Worm (Caenorhabditis elegans) whole organism, L2 larva: ENCODE results near the gene Y60C6A.3.
A peak's percentile ranks its signal among the peaks of the same experiment; 100 is the strongest.

Experiments used
- C34F6.9 ChIP-seq: fragments of 150-350 bp; optimal IDR thresholded peaks from 2 replicates; lab custom pipeline; 2014; ENCODE audit warnings: missing biosample characterization, missing genetic modification characterization
- F13H6.1 ChIP-seq: sonication (generic microtip); optimal IDR thresholded peaks from 2 replicates; lab custom pipeline; 2016; ENCODE audit warnings: missing genetic modification characterization, missing compliant biosample characterization
- R02D3.7 ChIP-seq: fragments of 150-350 bp; optimal IDR thresholded peaks from 2 replicates; lab custom pipeline; 2014; ENCODE audit warnings: missing biosample characterization, missing genetic modification characterization
- Y55F3AM.14 ChIP-seq: fragments of 200-800 bp; sonication (Bioruptor generic); optimal IDR thresholded peaks from 2 replicates; lab custom pipeline; 2018; ENCODE audit warnings: mild to moderate bottlenecking, missing genetic modification characterization, missing compliant biosample characterization
- ZK546.5 ChIP-seq: sonication (generic microtip); optimal IDR thresholded peaks from 2 replicates; lab custom pipeline; 2017; ENCODE audit warnings: missing biosample characterization, missing genetic modification characterization
- alr-1 ChIP-seq: fragments of 150-350 bp; optimal IDR thresholded peaks from 2 replicates; lab custom pipeline; 2014; ENCODE audit warnings: missing biosample characterization, missing genetic modification characterization
- aly-2 ChIP-seq: fragments of 150-350 bp; optimal IDR thresholded peaks from 2 replicates; lab custom pipeline; 2014; ENCODE audit warnings: missing biosample characterization, missing genetic modification characterization
- ama-1 ChIP-seq: fragments of 150-350 bp; optimal IDR thresholded peaks from 2 replicates; lab custom pipeline; 2018; ENCODE audit warnings: inconsistent platforms
- blmp-1 ChIP-seq: sonication (generic microtip); optimal IDR thresholded peaks from 2 replicates; lab custom pipeline; 2017; ENCODE audit warnings: missing genetic modification characterization, mild to moderate bottlenecking, missing compliant biosample characterization, antibody characterized with exemption, moderate library complexity; ENCODE audit not compliant: insufficient read depth
- ceh-16 ChIP-seq: fragments of 150-350 bp; optimal IDR thresholded peaks from 2 replicates; lab custom pipeline; 2014; ENCODE audit warnings: missing biosample characterization, missing genetic modification characterization
- crh-2 ChIP-seq: sonication (generic microtip); optimal IDR thresholded peaks from 2 replicates; lab custom pipeline; 2017; ENCODE audit warnings: missing biosample characterization, missing genetic modification characterization
- dmd-4 ChIP-seq: sonication (generic microtip); optimal IDR thresholded peaks from 2 replicates; lab custom pipeline; 2017; ENCODE audit warnings: missing biosample characterization, missing genetic modification characterization
- egl-27 ChIP-seq: sonication (generic microtip); optimal IDR thresholded peaks from 3 replicates; lab custom pipeline; 2017; ENCODE audit warnings: missing biosample characterization, missing genetic modification reagents, missing genetic modification characterization
- elt-3 ChIP-seq: sonication (generic microtip); optimal IDR thresholded peaks from 2 replicates; lab custom pipeline; 2017; ENCODE audit warnings: missing biosample characterization, missing genetic modification characterization
- fos-1 ChIP-seq: fragments of 150-350 bp; optimal IDR thresholded peaks from 2 replicates; lab custom pipeline; 2014; ENCODE audit warnings: missing biosample characterization, missing genetic modification characterization
- lin-11 ChIP-seq: fragments of 150-350 bp; sonication (generic microtip); optimal IDR thresholded peaks from 2 replicates; lab custom pipeline; 2014; ENCODE audit warnings: missing biosample characterization, missing genetic modification characterization, inconsistent platforms, mixed read lengths
- lin-13 ChIP-seq: fragments of 150-350 bp; optimal IDR thresholded peaks from 2 replicates; lab custom pipeline; 2014; ENCODE audit warnings: missing biosample characterization, missing genetic modification reagents, missing genetic modification characterization
- lsy-2 ChIP-seq, 2 experiments: fragments of 150-350 bp in 1 of 2; sonication (generic microtip) in 1 of 2; optimal IDR thresholded peaks; 2 replicates each; lab custom pipeline; 2014 to 2017; ENCODE audit warnings: missing biosample characterization in 2 of 2, missing genetic modification characterization in 2 of 2
- mab-5 ChIP-seq: fragments of 150-350 bp; optimal IDR thresholded peaks from 2 replicates; lab custom pipeline; 2014; ENCODE audit warnings: missing biosample characterization, missing genetic modification characterization
- mbf-1 ChIP-seq: sonication (generic microtip); optimal IDR thresholded peaks from 2 replicates; lab custom pipeline; 2017; ENCODE audit warnings: missing biosample characterization, missing genetic modification characterization
- mdl-1 ChIP-seq, 2 experiments: fragments of 150-350 bp in 1 of 2; sonication (generic microtip) in 1 of 2; optimal IDR thresholded peaks; 2 replicates each; lab custom pipeline; 2017; ENCODE audit warnings: missing biosample characterization in 2 of 2, missing genetic modification characterization in 2 of 2
- nhr-10 ChIP-seq: sonication (generic microtip); optimal IDR thresholded peaks from 2 replicates; lab custom pipeline; 2017; ENCODE audit warnings: missing biosample characterization, missing genetic modification characterization
- nhr-11 ChIP-seq: fragments of 150-350 bp; optimal IDR thresholded peaks from 2 replicates; lab custom pipeline; 2014; ENCODE audit warnings: missing biosample characterization, missing genetic modification characterization
- nhr-12 ChIP-seq: fragments of 150-350 bp; optimal IDR thresholded peaks from 2 replicates; lab custom pipeline; 2014; ENCODE audit warnings: missing biosample characterization, missing genetic modification characterization
- nhr-129 ChIP-seq: fragments of 150-350 bp; optimal IDR thresholded peaks from 2 replicates; lab custom pipeline; 2014; ENCODE audit warnings: missing biosample characterization, missing genetic modification characterization
- nhr-21 ChIP-seq: fragments of 150-350 bp; optimal IDR thresholded peaks from 2 replicates; lab custom pipeline; 2014; ENCODE audit warnings: missing biosample characterization, missing genetic modification characterization
- nhr-23 ChIP-seq: fragments of 150-350 bp; optimal IDR thresholded peaks from 2 replicates; lab custom pipeline; 2014; ENCODE audit warnings: missing biosample characterization, missing genetic modification reagents, missing genetic modification characterization
- nhr-25 ChIP-seq: fragments of 150-350 bp; sonication (generic microtip); optimal IDR thresholded peaks from 3 replicates; lab custom pipeline; 2014; ENCODE audit warnings: missing biosample characterization, missing genetic modification characterization
- nhr-77 ChIP-seq: fragments of 150-350 bp; optimal IDR thresholded peaks from 2 replicates; lab custom pipeline; 2014; ENCODE audit warnings: missing biosample characterization, missing genetic modification characterization
- peb-1 ChIP-seq: fragments of 150-350 bp; optimal IDR thresholded peaks from 2 replicates; lab custom pipeline; 2014; ENCODE audit warnings: missing biosample characterization, missing genetic modification characterization
- sem-4 ChIP-seq: fragments of 150-350 bp; optimal IDR thresholded peaks from 2 replicates; lab custom pipeline; 2014; ENCODE audit warnings: missing biosample characterization, missing genetic modification reagents, missing genetic modification characterization
- skn-1 ChIP-seq: sonication (generic microtip); optimal IDR thresholded peaks from 2 replicates; lab custom pipeline; 2017; ENCODE audit warnings: missing biosample characterization, missing genetic modification characterization
- sma-9 ChIP-seq, 2 experiments: fragments of 150-350 bp in 1 of 2; sonication (generic microtip) in 1 of 2; optimal IDR thresholded peaks; 2 replicates each; lab custom pipeline; 2014 to 2016; ENCODE audit warnings: missing genetic modification characterization in 2 of 2, mild to moderate bottlenecking in 1 of 2, missing biosample characterization in 1 of 2, missing compliant biosample characterization in 1 of 2, missing genetic modification reagents in 1 of 2, moderate library complexity in 1 of 2
- snpc-4 ChIP-seq: fragments of 150-350 bp; optimal IDR thresholded peaks from 2 replicates; lab custom pipeline; 2014; ENCODE audit warnings: missing biosample characterization, missing genetic modification characterization
- unc-55 ChIP-seq: fragments of 150-350 bp; sonication (generic microtip); optimal IDR thresholded peaks from 3 replicates; lab custom pipeline; 2014; ENCODE audit warnings: missing biosample characterization, missing genetic modification reagents, missing genetic modification characterization
- unc-62 ChIP-seq: fragments of 150-350 bp; optimal IDR thresholded peaks from 2 replicates; lab custom pipeline; 2014; ENCODE audit warnings: missing biosample characterization, missing genetic modification reagents, missing genetic modification characterization
- zag-1 ChIP-seq: fragments of 150-350 bp; optimal IDR thresholded peaks from 2 replicates; lab custom pipeline; 2014; ENCODE audit warnings: missing biosample characterization, missing genetic modification characterization
- ztf-1 ChIP-seq: fragments of 200-800 bp; sonication (Bioruptor generic); conservative IDR thresholded peaks from 2 replicates; pipeline ENCODE4 v1.3.6; 2022; ENCODE audit warnings: missing genetic modification characterization, missing compliant biosample characterization
- ztf-4 ChIP-seq: fragments of 150-350 bp; optimal IDR thresholded peaks from 2 replicates; lab custom pipeline; 2014; ENCODE audit warnings: missing biosample characterization, missing genetic modification characterization

Gene Y60C6A.3

DNA sequence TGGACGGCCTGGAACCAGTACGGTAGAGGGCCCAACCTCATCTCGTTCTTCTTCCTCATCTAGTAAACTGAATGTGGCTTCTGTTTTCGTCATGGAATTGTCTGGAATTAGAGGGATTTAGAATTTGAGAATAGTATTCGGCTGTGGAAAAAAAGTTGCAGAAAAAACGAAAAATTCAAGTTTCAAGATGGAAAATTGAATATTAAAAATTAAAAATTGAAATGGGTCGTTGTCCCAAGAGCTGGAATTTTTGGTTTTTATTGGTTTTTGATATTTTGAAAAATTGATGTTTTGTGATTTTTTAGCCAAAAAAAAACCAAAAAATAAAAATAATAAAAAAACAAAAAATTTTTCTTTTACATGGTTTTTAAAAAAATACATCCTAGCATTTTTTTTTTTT is 20.2 kb downstream of the Y60C6A.3 start, which contains the start of gene R02F11.3:
TSS of gene R02F11.3 (minus strand) at position 101 of the 400 bp plus-strand sequence.
- no peak for TF ChIP-seq zag-1
- no peak for TF ChIP-seq nhr-129 (tag; lab: Kevin White, UChicago)
- TF ChIP-seq Y55F3AM.14 (GFP tag; lab: Kevin White, UChicago) = no peak
- TF ChIP-seq nhr-11 (tag; lab: Kevin White, UChicago) = no peak
- no peak for TF ChIP-seq alr-1 (tag; lab: Kevin White, UChicago)
- TF ChIP-seq sma-9 (GFP tag; optimal IDR thresholded peaks at IDR 0.05; lab: Kevin White, UChicago) = no peak
- TF ChIP-seq sma-9 (tag; optimal IDR thresholded peaks at IDR 0.05; lab: Kevin White, UChicago) = no peak
- no peak for TF ChIP-seq mab-5 (tag; lab: Kevin White, UChicago)
- TF ChIP-seq fos-1 (tag; lab: Kevin White, UChicago) = no peak
- TF ChIP-seq nhr-10 (tag; lab: Kevin White, UChicago) = no peak
- TF ChIP-seq crh-2 = no peak
- no peak for TF ChIP-seq elt-3
- TF ChIP-seq nhr-77 (tag; lab: Kevin White, UChicago) = no peak
- TF ChIP-seq nhr-12 (tag; lab: Kevin White, UChicago) = no peak
- no peak for TF ChIP-seq lin-11 (tag; lab: Kevin White, UChicago)
- no peak for TF ChIP-seq blmp-1 (tag; lab: Kevin White, UChicago)
- TF ChIP-seq mdl-1 (tag; optimal IDR thresholded peaks at IDR 0.05; lab: Kevin White, UChicago) = no peak
- TF ChIP-seq ztf-4 = no peak
- TF ChIP-seq egl-27 (tag; lab: Kevin White, UChicago) = no peak
- TF ChIP-seq nhr-21 (tag; lab: Kevin White, UChicago) = no peak

DNA sequence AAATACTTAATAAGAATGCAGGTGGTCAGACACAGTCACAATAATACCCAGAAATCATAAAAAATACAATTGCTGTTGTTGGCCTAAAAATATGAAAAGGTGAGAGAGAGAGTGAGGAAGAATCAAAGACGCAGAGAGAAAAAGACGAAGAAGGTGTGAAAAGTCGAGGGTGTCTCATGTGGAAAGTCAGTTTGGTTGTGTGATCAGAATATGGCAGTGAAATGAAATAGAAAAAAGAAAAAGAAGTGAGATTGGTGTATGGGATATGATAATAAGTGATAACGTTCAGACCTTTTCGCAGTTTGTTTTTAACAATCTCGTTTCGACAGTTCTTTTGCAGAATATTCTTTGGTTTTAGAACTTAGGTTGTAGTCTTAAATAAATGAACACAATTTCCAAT is 21.3 kb downstream of the Y60C6A.3 start:
- TF ChIP-seq C34F6.9 (tag; lab: Kevin White, UChicago) = no peak
- peak; percentile 1 for TF ChIP-seq blmp-1 (tag; lab: Kevin White, UChicago)
- TF ChIP-seq crh-2 = no peak
- no peak for TF ChIP-seq ztf-1 (GFP tag; lab: Robert Waterston, UW)
- no peak for TF ChIP-seq ama-1
- TF ChIP-seq peb-1 = no peak
- TF ChIP-seq lin-13 (GFP tag; lab: Kevin White, UChicago) = no peak
- TF ChIP-seq sem-4 (tag; lab: Kevin White, UChicago) = no peak
- no peak for TF ChIP-seq aly-2 (tag; lab: Kevin White, UChicago)
- no peak for TF ChIP-seq snpc-4 (tag; lab: Kevin White, UChicago)
- peak; percentile 22 for TF ChIP-seq ztf-4

DNA sequence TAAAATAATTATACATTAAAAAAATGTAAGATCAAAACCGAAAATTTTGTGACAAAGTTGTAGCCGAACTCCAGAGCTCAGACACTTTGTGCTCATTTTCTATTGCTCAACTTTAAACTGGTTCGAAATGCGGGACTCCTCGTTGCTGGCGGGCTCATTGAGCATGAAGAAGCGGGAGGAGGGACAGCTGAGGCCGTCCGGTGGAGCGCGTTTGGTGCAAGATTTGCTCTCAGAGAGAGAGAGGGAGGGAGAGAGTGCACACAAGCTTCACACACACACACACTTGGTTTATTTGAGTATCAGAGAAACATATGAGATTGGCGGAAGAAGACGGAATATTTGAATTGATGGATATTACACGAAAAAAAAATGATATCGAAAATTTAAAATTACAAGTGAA is 25.1 kb downstream of the Y60C6A.3 start:
- TF ChIP-seq sem-4 (tag; lab: Kevin White, UChicago) (no peak), C34F6.9 (tag; lab: Kevin White, UChicago) (peak; percentile 76), lin-11 (tag; lab: Kevin White, UChicago) (peak; percentile 41), nhr-23 (no peak), zag-1 (peak; percentile 59), mbf-1 (tag; lab: Kevin White, UChicago) (no peak), nhr-11 (tag; lab: Kevin White, UChicago) (no peak), crh-2 (peak; percentile 8), ama-1 (no peak), unc-55 (GFP tag; lab: Kevin White, UChicago) (peak; percentile 81), nhr-129 (tag; lab: Kevin White, UChicago) (peak; percentile 67), mdl-1 (tag; optimal IDR thresholded peaks at IDR 0.05; lab: Kevin White, UChicago) (no peak), Y55F3AM.14 (GFP tag; lab: Kevin White, UChicago) (peak; percentile 31), snpc-4 (tag; lab: Kevin White, UChicago) (no peak), lin-13 (GFP tag; lab: Kevin White, UChicago) (peak; percentile 48), lsy-2 (tag; optimal IDR thresholded peaks at IDR 0.05; lab: Kevin White, UChicago) (peak in 1 of 2 experiments; percentile 55), aly-2 (tag; lab: Kevin White, UChicago) (no peak), F13H6.1 (tag; lab: Kevin White, UChicago) (peak; percentile 49)

DNA sequence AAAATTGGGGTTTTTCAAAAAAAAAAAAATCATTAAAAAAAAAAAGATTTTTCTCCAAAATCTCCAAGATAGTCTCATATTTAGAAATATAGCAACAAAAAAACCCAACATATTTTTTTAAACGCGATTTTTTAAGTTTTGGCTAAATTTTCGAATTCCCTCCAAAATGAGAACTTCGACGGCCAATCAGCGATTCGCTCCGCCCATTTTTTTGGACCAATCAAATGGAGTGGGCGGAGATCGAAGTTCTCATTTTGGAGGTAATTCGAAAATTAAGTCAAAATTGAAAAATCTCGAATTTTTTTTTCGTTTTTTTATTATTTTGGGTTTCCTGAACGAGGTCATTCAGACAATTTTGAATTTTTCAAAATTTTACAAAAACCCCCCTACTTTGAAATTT is 28.2 kb downstream of the Y60C6A.3 start:
- TF ChIP-seq lin-13 (GFP tag; lab: Kevin White, UChicago) = no peak
- no peak for TF ChIP-seq F13H6.1 (tag; lab: Kevin White, UChicago)
- no peak for TF ChIP-seq ZK546.5 (tag; lab: Kevin White, UChicago)
- TF ChIP-seq, all 48 proteins: peak for 0

DNA sequence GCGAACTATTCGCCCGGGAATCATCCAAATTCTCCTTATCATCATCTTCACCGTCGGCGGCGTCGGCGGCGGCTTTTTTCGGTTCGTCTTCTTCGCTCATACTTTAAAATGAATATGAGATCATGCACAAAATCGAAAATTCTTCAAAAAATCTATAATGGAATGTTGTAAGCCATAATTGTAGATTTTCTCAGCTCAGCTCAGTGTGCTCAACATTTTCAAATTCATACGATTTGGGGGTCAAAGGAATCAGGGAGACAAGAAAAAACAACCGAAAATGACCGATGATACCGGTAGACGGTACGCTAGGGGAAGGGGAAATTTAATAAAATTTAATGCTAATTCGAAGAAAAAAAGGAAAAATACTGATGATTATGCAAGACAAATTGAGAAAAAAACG is 33.0 kb downstream of the Y60C6A.3 start, which contains the start of gene ccep-97:
TSS of gene ccep-97 (minus strand) at position 101 of the 400 bp plus-strand sequence.
- no peak for TF ChIP-seq skn-1 (tag; lab: Kevin White, UChicago)
- no peak for TF ChIP-seq elt-3
- TF ChIP-seq crh-2 = no peak
- no peak for TF ChIP-seq mbf-1 (tag; lab: Kevin White, UChicago)
- TF ChIP-seq zag-1 = no peak
- no peak for TF ChIP-seq nhr-23
- TF ChIP-seq mdl-1 (tag; optimal IDR thresholded peaks at IDR 0.05; lab: Kevin White, UChicago) = no peak
- no peak for TF ChIP-seq ZK546.5 (tag; lab: Kevin White, UChicago)
- TF ChIP-seq ceh-16 (tag; lab: Kevin White, UChicago) = no peak
- TF ChIP-seq nhr-25 = no peak
- TF ChIP-seq ztf-4 = no peak
- no peak for TF ChIP-seq ztf-1 (GFP tag; lab: Robert Waterston, UW)
- no peak for TF ChIP-seq snpc-4 (tag; lab: Kevin White, UChicago)
- no peak for TF ChIP-seq unc-55 (GFP tag; lab: Kevin White, UChicago)
- TF ChIP-seq F13H6.1 (tag; lab: Kevin White, UChicago) = no peak
- no peak for TF ChIP-seq unc-62 (GFP tag; lab: Kevin White, UChicago)
- no peak for TF ChIP-seq R02D3.7 (tag; lab: Kevin White, UChicago)
- no peak for TF ChIP-seq dmd-4 (tag; lab: Kevin White, UChicago)
- TF ChIP-seq lsy-2 (tag; optimal IDR thresholded peaks at IDR 0.05; lab: Kevin White, UChicago) = no peak
- TF ChIP-seq, all 48 proteins: peak for 0
